Worm (Caenorhabditis elegans): ENCODE results near the gene clec-245.

DNA sequence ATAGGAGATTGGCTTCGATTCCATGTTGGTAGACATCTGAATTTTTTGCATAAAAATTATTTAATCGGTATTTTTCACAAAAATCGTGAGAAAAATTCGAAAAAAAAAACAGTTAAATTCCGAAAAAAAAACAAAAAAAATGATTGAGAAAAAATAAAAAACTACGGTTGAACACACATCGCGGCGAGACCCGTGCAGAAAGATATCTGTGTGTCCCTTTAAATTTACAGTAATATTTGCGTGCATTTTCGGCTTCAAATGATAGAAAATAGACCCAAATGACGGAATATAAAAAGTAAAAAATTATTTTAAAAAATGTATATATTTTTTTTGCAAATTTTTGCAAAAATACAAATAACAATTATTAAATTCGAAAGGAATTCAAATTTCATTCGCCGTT, 50.5 kb downstream of the clec-245 start:
- TF ChIP-seq ama-1 (optimal IDR thresholded peaks at IDR 0.05) (no peak), sea-2 (GFP tag; optimal IDR thresholded peaks at IDR 0.05) (no peak), fkh-10 (GFP tag; optimal IDR thresholded peaks at IDR 0.05) (no peak)

Measured in whole organism, L3 larva.